Fruit fly (Drosophila melanogaster) whole organism: ENCODE results near the gene GV1.

Source experiments
- CG8478 ChIP-seq: fragments of >200 bp; optimal IDR thresholded peaks from 2 replicates; lab custom pipeline; 2018; ENCODE audit warnings: inconsistent platforms
- Dll ChIP-seq: fragments of >200 bp; optimal IDR thresholded peaks from 2 replicates; lab custom pipeline; 2017
- EcR ChIP-seq, 2 experiments: fragments of >200 bp; optimal IDR thresholded peaks; 2 replicates each; lab custom pipeline; 2017; ENCODE audit warnings: missing biosample characterization in 2 of 2, missing genetic modification characterization in 2 of 2, missing genetic modification reagents in 2 of 2
- pan ChIP-seq: fragments of >200 bp; optimal IDR thresholded peaks from 2 replicates; lab custom pipeline; 2017
- psq ChIP-seq: fragments of >200 bp; optimal IDR thresholded peaks from 2 replicates; lab custom pipeline; 2017
- usp ChIP-seq: fragments of >200 bp; optimal IDR thresholded peaks from 2 replicates; lab custom pipeline; 2017; ENCODE audit warnings: missing biosample characterization, missing genetic modification characterization, mixed read lengths

Gene GV1

dm6 chr3L:1850498-1850897 lies 40.1 kb downstream of the GV1 start:
- TF ChIP-seq usp (no peak), Dll (lab: Kevin White, UChicago) (no peak), EcR (GFP tag; optimal IDR thresholded peaks at IDR 0.05; lab: Kevin White, UChicago) (no peak), pan (lab: Kevin White, UChicago) (no peak), CG8478 (lab: Kevin White, UChicago) (no peak), psq (lab: Kevin White, UChicago) (no peak)

dm6 chr3L:1853277-1853676 lies 42.9 kb downstream of the GV1 start:
- no peak for TF ChIP-seq EcR (GFP tag; optimal IDR thresholded peaks at IDR 0.05; lab: Kevin White, UChicago)

dm6 chr3L:1855491-1855890 lies 45.1 kb downstream of the GV1 start, which contains the start of gene CNMa:
CNMa (minus strand) TSS chr3L:1855591.
- TF ChIP-seq EcR (GFP tag; optimal IDR thresholded peaks at IDR 0.05; lab: Kevin White, UChicago) (no peak), psq (lab: Kevin White, UChicago) (no peak), Dll (lab: Kevin White, UChicago) (no peak), pan (lab: Kevin White, UChicago) (no peak)

dm6 chr3L:1856467-1857350 lies 46.3 kb downstream of the GV1 start, which contains the start of gene CG12024:
CG12024 (plus strand) TSS chr3L:1857165.
- TF ChIP-seq psq (lab: Kevin White, UChicago) = no peak
- no peak for TF ChIP-seq CG8478 (lab: Kevin White, UChicago)
- TF ChIP-seq EcR (GFP tag; optimal IDR thresholded peaks at IDR 0.05; lab: Kevin White, UChicago) = no peak
- no peak for TF ChIP-seq pan (lab: Kevin White, UChicago)

dm6 chr3L:1859563-1859962 lies 49.2 kb downstream of the GV1 start:
- TF ChIP-seq psq (lab: Kevin White, UChicago) (no peak), usp (no peak), pan (lab: Kevin White, UChicago) (no peak), CG8478 (lab: Kevin White, UChicago) (no peak), Dll (lab: Kevin White, UChicago) (no peak), EcR (GFP tag; optimal IDR thresholded peaks at IDR 0.05; lab: Kevin White, UChicago) (no peak)

- TF ChIP-seq CG8478 (lab: Kevin White, UChicago) (no peak), EcR (GFP tag; optimal IDR thresholded peaks at IDR 0.05; lab: Kevin White, UChicago) (no peak), usp (no peak), pan (lab: Kevin White, UChicago) (no peak), psq (lab: Kevin White, UChicago) (no peak), Dll (lab: Kevin White, UChicago) (no peak)
Measured at dm6 chr3L:1860749-1861148, 50.4 kb downstream of the GV1 start.

- TF ChIP-seq Dll (lab: Kevin White, UChicago) (no peak), CG8478 (lab: Kevin White, UChicago) (peak; percentile 28), pan (lab: Kevin White, UChicago) (no peak), psq (lab: Kevin White, UChicago) (no peak), EcR (GFP tag; optimal IDR thresholded peaks at IDR 0.05; lab: Kevin White, UChicago) (no peak)
Measured at dm6 chr3L:1861400-1861793, 51.0 kb downstream of the GV1 start.

dm6 chr3L:1861794-1862447 lies 51.5 kb downstream of the GV1 start, which contains the start of gene Rap1:
Rap1 (minus strand) TSS chr3L:1862239.
- TF ChIP-seq EcR (GFP tag; optimal IDR thresholded peaks at IDR 0.05; lab: Kevin White, UChicago) (no peak), pan (lab: Kevin White, UChicago) (no peak), usp (no peak), psq (lab: Kevin White, UChicago) (no peak), CG8478 (lab: Kevin White, UChicago) (no peak), Dll (lab: Kevin White, UChicago) (peak; percentile 20)

dm6 chr3L:1865121-1865727 lies 54.8 kb downstream of the GV1 start, which contains the start of the genes HBS1 and CG12025:
HBS1 (minus strand) TSS chr3L:1865240.
CG12025 (plus strand) TSS chr3L:1865430.
- no peak for TF ChIP-seq EcR (GFP tag; optimal IDR thresholded peaks at IDR 0.05; lab: Kevin White, UChicago)
- no peak for TF ChIP-seq CG8478 (lab: Kevin White, UChicago)
- TF ChIP-seq pan (lab: Kevin White, UChicago) = no peak
- no peak for TF ChIP-seq psq (lab: Kevin White, UChicago)

dm6 chr3L:1866021-1866811 lies 55.8 kb downstream of the GV1 start:
- TF ChIP-seq Dll (lab: Kevin White, UChicago) (peak; percentile 42), pan (lab: Kevin White, UChicago) (no peak)

dm6 chr3L:1868841-1869240 lies 58.5 kb downstream of the GV1 start:
- no peak for TF ChIP-seq pan (lab: Kevin White, UChicago)
- no peak for TF ChIP-seq Dll (lab: Kevin White, UChicago)
- no peak for TF ChIP-seq CG8478 (lab: Kevin White, UChicago)
- no peak for TF ChIP-seq usp
- TF ChIP-seq EcR (GFP tag; optimal IDR thresholded peaks at IDR 0.05; lab: Kevin White, UChicago) = no peak
- TF ChIP-seq psq (lab: Kevin White, UChicago) = no peak
